Worm (Caenorhabditis elegans) whole organism, early embryonic: Measurements from ENCODE around the gene eps-8.

ENCODE experiments used
- B0310.2 ChIP-seq: sonication (generic microtip); optimal IDR thresholded peaks from 2 replicates; lab custom pipeline; 2016; ENCODE audit warnings: mild to moderate bottlenecking, missing genetic modification characterization, missing compliant biosample characterization
- F13C5.2 ChIP-seq: sonication (generic microtip); optimal IDR thresholded peaks from 2 replicates; lab custom pipeline; 2017; ENCODE audit warnings: mild to moderate bottlenecking, missing genetic modification characterization, inconsistent platforms, missing compliant biosample characterization
- ama-1 ChIP-seq: fragments of 150-350 bp; optimal IDR thresholded peaks from 2 replicates; lab custom pipeline; 2014
- ceh-36 ChIP-seq: sonication (generic microtip); optimal IDR thresholded peaks from 2 replicates; lab custom pipeline; 2016; ENCODE audit warnings: missing genetic modification characterization, inconsistent platforms, missing compliant biosample characterization
- flt-1 ChIP-seq: fragments of 200-800 bp; sonication (Bioruptor generic); IDR thresholded peaks from 2 replicates; pipeline ENCODE4 v1.3.6; 2022; ENCODE audit warnings: missing genetic modification characterization, missing compliant biosample characterization
- hnd-1 ChIP-seq: sonication (generic microtip); optimal IDR thresholded peaks from 2 replicates; lab custom pipeline; 2016; ENCODE audit warnings: missing genetic modification characterization, missing compliant biosample characterization
- scrt-1 ChIP-seq: fragments of 200-800 bp; sonication (Bioruptor generic); IDR thresholded peaks from 2 replicates; pipeline ENCODE4 v1.3.6; 2022; ENCODE audit warnings: missing genetic modification characterization, missing compliant biosample characterization
- sea-1 ChIP-seq: fragments of 200-800 bp; sonication (Bioruptor generic); conservative IDR thresholded peaks from 2 replicates; pipeline ENCODE4 v1.3.6; 2022; ENCODE audit warnings: missing genetic modification characterization, missing compliant biosample characterization
- tbx-11 ChIP-seq: fragments of 200-800 bp; sonication (Bioruptor generic); IDR thresholded peaks from 2 replicates; pipeline ENCODE4 v1.3.6; 2022; ENCODE audit warnings: missing genetic modification characterization, missing compliant biosample characterization
- tbx-37 ChIP-seq: fragments of 200-800 bp; sonication (Bioruptor generic); conservative IDR thresholded peaks from 2 replicates; pipeline ENCODE4 v1.3.6; 2022; ENCODE audit warnings: missing genetic modification reagents, missing genetic modification characterization, missing compliant biosample characterization
- tra-4 ChIP-seq: sonication (generic microtip); optimal IDR thresholded peaks from 2 replicates; lab custom pipeline; 2017; ENCODE audit warnings: missing genetic modification characterization, missing compliant biosample characterization

- TF ChIP-seq tra-4 (tag; lab: Kevin White, UChicago) (no peak), sea-1 (GFP tag; lab: Robert Waterston, UW) (no peak), ama-1 (lab: Kevin White, UChicago) (no peak), flt-1 (GFP tag; lab: Robert Waterston, UW) (no peak), F13C5.2 (tag; lab: Kevin White, UChicago) (no peak), ceh-36 (tag; lab: Kevin White, UChicago) (no peak), tbx-37 (GFP tag; lab: Robert Waterston, UW) (no peak), B0310.2 (tag; lab: Kevin White, UChicago) (no peak), scrt-1 (GFP tag; lab: Robert Waterston, UW) (no peak), hnd-1 (no peak), tbx-11 (GFP tag; lab: Robert Waterston, UW) (no peak)
These were observed 4.5 kb downstream of the eps-8 start for ce11 chrIV:14883812-14884211.
